Fruit fly (Drosophila melanogaster): Measurements from ENCODE around the gene CG7016.

CG7016 gene

dm6 chr3R:24862574-24863089, at the start of gene CG7016:
CG7016 (plus strand) TSS chr3R:24862931.
- TF ChIP-seq noc (tag; optimal IDR thresholded peaks at IDR 0.05): no peak

- no peak for TF ChIP-seq noc (tag; optimal IDR thresholded peaks at IDR 0.05)
Observed at dm6 chr3R:24812987-24813636, 49.6 kb upstream of the CG7016 start.

dm6 chr3R:24813637-24814301, 49.0 kb upstream of the CG7016 start, which contains the start of the genes lili and CG34150:
lili (minus strand) TSS chr3R:24814012.
CG34150 (plus strand) TSS chr3R:24814262.
- TF ChIP-seq noc (tag; optimal IDR thresholded peaks at IDR 0.05): peak; percentile 57

- TF ChIP-seq noc (tag; optimal IDR thresholded peaks at IDR 0.05): no peak
Observed at dm6 chr3R:24816993-24817854, 45.5 kb upstream of the CG7016 start, which contains the start of the genes CG5808 and Saf-B. CG5808 (minus strand) TSS chr3R:24817007. Saf-B (plus strand) TSS chr3R:24817464.

- no peak for TF ChIP-seq noc (tag; optimal IDR thresholded peaks at IDR 0.05)
Observed at dm6 chr3R:24823061-24823460, 39.7 kb upstream of the CG7016 start.

- TF ChIP-seq noc (tag; optimal IDR thresholded peaks at IDR 0.05): no peak
Observed at dm6 chr3R:24825548-24825947, 37.2 kb upstream of the CG7016 start, which contains the start of gene niki. niki (minus strand) TSS chr3R:24825648.

dm6 chr3R:24828234-24828633, 34.5 kb upstream of the CG7016 start, which contains the start of gene RabX4:
RabX4 (minus strand) TSS chr3R:24828409.
- no peak for TF ChIP-seq noc (tag; optimal IDR thresholded peaks at IDR 0.05)

dm6 chr3R:24829887-24830351, 32.8 kb upstream of the CG7016 start, which contains the start of the genes Kaz and CG43273:
Kaz (minus strand) TSS chr3R:24829959.
CG43273 (plus strand) TSS chr3R:24830301.
- no peak for TF ChIP-seq noc (tag; optimal IDR thresholded peaks at IDR 0.05)

dm6 chr3R:24833652-24834051, 29.1 kb upstream of the CG7016 start, which contains the start of gene sosie:
sosie (plus strand) TSS chr3R:24833952.
- TF ChIP-seq noc (tag; optimal IDR thresholded peaks at IDR 0.05): no peak

dm6 chr3R:24841063-24841462, 21.7 kb upstream of the CG7016 start, which contains the start of gene CG33658:
CG33658 (minus strand) TSS chr3R:24841163.
- no peak for TF ChIP-seq noc (tag; optimal IDR thresholded peaks at IDR 0.05)

- no peak for TF ChIP-seq noc (tag; optimal IDR thresholded peaks at IDR 0.05)
Observed at dm6 chr3R:24841635-24842034, 21.1 kb upstream of the CG7016 start, which contains the start of gene Esp. Esp (plus strand) TSS chr3R:24841935.

dm6 chr3R:24845148-24845547, 17.6 kb upstream of the CG7016 start:
- TF ChIP-seq noc (tag; optimal IDR thresholded peaks at IDR 0.05): peak; percentile 56

- TF ChIP-seq noc (tag; optimal IDR thresholded peaks at IDR 0.05): no peak
Observed at dm6 chr3R:24845952-24846848, 16.5 kb upstream of the CG7016 start.

dm6 chr3R:24850420-24850819, 12.3 kb upstream of the CG7016 start, which contains the start of gene CG7006:
CG7006 (plus strand) TSS chr3R:24850627.
- no peak for TF ChIP-seq noc (tag; optimal IDR thresholded peaks at IDR 0.05)
